Fruit fly (Drosophila melanogaster) whole organism, prepupa: ENCODE data around the gene dsf.
A peak's percentile ranks its signal among the peaks of the same experiment; 100 is the strongest.

Source experiments
- CG11294 ChIP-seq: fragments of 200-800 bp; sonication (Bioruptor generic); IDR thresholded peaks from 2 replicates; pipeline ENCODE4 v1.3.6; 2022; ENCODE audit warnings: missing biosample characterization, missing genetic modification characterization
- CG11762 ChIP-seq: fragments of 200-800 bp; sonication (Bioruptor generic); optimal IDR thresholded peaks from 3 replicates; lab custom pipeline; 2016; ENCODE audit warnings: missing biosample characterization, missing genetic modification characterization; ENCODE audit not compliant: insufficient read depth
- CG11902 ChIP-seq: fragments of 200-800 bp; sonication (Bioruptor generic); optimal IDR thresholded peaks from 3 replicates; lab custom pipeline; 2016; ENCODE audit warnings: missing biosample characterization, missing genetic modification characterization
- CG15336 ChIP-seq: fragments of 200-800 bp; sonication (Bioruptor generic); IDR thresholded peaks from 2 replicates; pipeline ENCODE4 v1.3.6; 2022; ENCODE audit warnings: missing biosample characterization, missing genetic modification characterization
- CG1621 ChIP-seq: fragments of 200-800 bp; sonication (Bioruptor generic); optimal IDR thresholded peaks from 3 replicates; lab custom pipeline; 2018; ENCODE audit warnings: missing biosample characterization, mild to moderate bottlenecking, missing genetic modification characterization
- CG16779 ChIP-seq: fragments of 200-800 bp; sonication (Bioruptor generic); optimal IDR thresholded peaks from 3 replicates; lab custom pipeline; 2017; ENCODE audit warnings: missing biosample characterization, mild to moderate bottlenecking, missing genetic modification characterization
- CG3032 ChIP-seq: fragments of 200-800 bp; optimal IDR thresholded peaks from 2 replicates; lab custom pipeline; 2019; ENCODE audit warnings: missing biosample characterization, mild to moderate bottlenecking, missing genetic modification characterization, moderate library complexity
- CG31627 ChIP-seq: fragments of 200-800 bp; sonication (Bioruptor generic); optimal IDR thresholded peaks from 3 replicates; lab custom pipeline; 2016; ENCODE audit warnings: missing biosample characterization, missing genetic modification characterization
- CG32006 ChIP-seq: fragments of 200-800 bp; sonication (Bioruptor generic); optimal IDR thresholded peaks from 3 replicates; lab custom pipeline; 2017; ENCODE audit warnings: missing biosample characterization, mild to moderate bottlenecking, missing genetic modification characterization
- CG34406 ChIP-seq: fragments of 200-800 bp; sonication (Bioruptor generic); optimal IDR thresholded peaks from 3 replicates; lab custom pipeline; 2016; ENCODE audit warnings: missing biosample characterization, missing genetic modification characterization
- CG3919 ChIP-seq: fragments of 200-800 bp; sonication (Bioruptor generic); optimal IDR thresholded peaks from 3 replicates; lab custom pipeline; 2016; ENCODE audit warnings: missing biosample characterization, missing genetic modification characterization
- CG4318 ChIP-seq: fragments of 200-800 bp; sonication (Bioruptor generic); optimal IDR thresholded peaks from 3 replicates; lab custom pipeline; 2017; ENCODE audit warnings: missing biosample characterization, mild to moderate bottlenecking, missing genetic modification characterization
- CG6163 ChIP-seq: fragments of 200-800 bp; sonication (Bioruptor generic); IDR thresholded peaks from 3 replicates; pipeline ENCODE4 v1.3.6; 2022; ENCODE audit warnings: missing biosample characterization, missing genetic modification characterization
- CG6792 ChIP-seq: fragments of 200-800 bp; sonication (Bioruptor generic); optimal IDR thresholded peaks from 3 replicates; lab custom pipeline; 2016; ENCODE audit warnings: missing biosample characterization, missing genetic modification characterization
- CG6808 ChIP-seq: fragments of 200-800 bp; sonication (Bioruptor generic); optimal IDR thresholded peaks from 3 replicates; lab custom pipeline; 2017; ENCODE audit warnings: missing biosample characterization, missing genetic modification characterization, mild to moderate bottlenecking, moderate library complexity, missing genetic modification reagents
- CG6854 ChIP-seq: fragments of 200-800 bp; sonication (Bioruptor generic); optimal IDR thresholded peaks from 2 replicates; lab custom pipeline; 2017; ENCODE audit warnings: missing biosample characterization, mild to moderate bottlenecking, missing genetic modification characterization
- CG8632 ChIP-seq: fragments of 200-800 bp; sonication (Bioruptor generic); optimal IDR thresholded peaks from 3 replicates; lab custom pipeline; 2016; ENCODE audit warnings: missing biosample characterization, missing genetic modification characterization
- CG9139 ChIP-seq: fragments of 200-800 bp; sonication (Bioruptor generic); optimal IDR thresholded peaks from 3 replicates; lab custom pipeline; 2017; ENCODE audit warnings: missing biosample characterization, mild to moderate bottlenecking, missing genetic modification characterization
- Eip78C ChIP-seq: fragments of 200-800 bp; sonication (Bioruptor generic); peaks from one replicate; lab custom pipeline; 2016; ENCODE audit warnings: missing biosample characterization, missing genetic modification characterization
- Ets96B ChIP-seq: fragments of 200-800 bp; optimal IDR thresholded peaks from 2 replicates; lab custom pipeline; 2019; ENCODE audit warnings: missing biosample characterization, mild to moderate bottlenecking, missing genetic modification characterization, moderate library complexity
- Gug ChIP-seq: fragments of 200-800 bp; sonication (Bioruptor generic); IDR thresholded peaks from 2 replicates; pipeline ENCODE4 v1.3.6; 2022; ENCODE audit warnings: missing biosample characterization, missing genetic modification characterization
- Hr38 ChIP-seq: sonication (Bioruptor generic); optimal IDR thresholded peaks from 2 replicates; lab custom pipeline; 2016; ENCODE audit warnings: missing biosample characterization, missing genetic modification characterization
- Hr39 ChIP-seq: fragments of 200-800 bp; sonication (Bioruptor generic); optimal IDR thresholded peaks from 2 replicates; lab custom pipeline; 2016; ENCODE audit warnings: missing biosample characterization, missing genetic modification characterization
- Hr4 ChIP-seq: fragments of 200-800 bp; sonication (Bioruptor generic); optimal IDR thresholded peaks from 3 replicates; lab custom pipeline; 2016; ENCODE audit warnings: missing biosample characterization, missing genetic modification characterization
- Lpt ChIP-seq: fragments of 200-800 bp; sonication (Bioruptor generic); optimal IDR thresholded peaks from 3 replicates; lab custom pipeline; 2016; ENCODE audit warnings: missing biosample characterization, missing genetic modification characterization
- Met ChIP-seq: fragments of 200-800 bp; sonication (Bioruptor generic); optimal IDR thresholded peaks from 3 replicates; lab custom pipeline; 2016; ENCODE audit warnings: missing biosample characterization, missing genetic modification characterization
- Smox ChIP-seq: fragments of 200-800 bp; sonication (Bioruptor generic); optimal IDR thresholded peaks from 3 replicates; lab custom pipeline; 2016; ENCODE audit warnings: missing biosample characterization, missing genetic modification characterization
- Sox102F ChIP-seq: fragments of 200-800 bp; sonication (Bioruptor generic); optimal IDR thresholded peaks from 2 replicates; lab custom pipeline; 2016; ENCODE audit warnings: missing biosample characterization, mild to moderate bottlenecking, missing genetic modification characterization
- Sox14 ChIP-seq: fragments of 200-800 bp; sonication (Bioruptor generic); optimal IDR thresholded peaks from 3 replicates; lab custom pipeline; 2016; ENCODE audit warnings: missing biosample characterization, missing genetic modification characterization
- Sox15 ChIP-seq: fragments of 200-800 bp; sonication (Bioruptor generic); optimal IDR thresholded peaks from 3 replicates; lab custom pipeline; 2016; ENCODE audit warnings: missing biosample characterization, missing genetic modification characterization
- achi ChIP-seq: fragments of 200-800 bp; sonication (Bioruptor generic); optimal IDR thresholded peaks from 3 replicates; lab custom pipeline; 2016; ENCODE audit warnings: missing biosample characterization, missing genetic modification characterization
- acj6 ChIP-seq: fragments of 200-800 bp; sonication (Bioruptor generic); optimal IDR thresholded peaks from 3 replicates; lab custom pipeline; 2016; ENCODE audit warnings: missing biosample characterization, missing genetic modification characterization
- cyc ChIP-seq: fragments of 200-800 bp; sonication (Bioruptor generic); optimal IDR thresholded peaks from 3 replicates; lab custom pipeline; 2016; ENCODE audit warnings: missing biosample characterization, missing genetic modification characterization
- dac ChIP-seq: fragments of 200-800 bp; sonication (Bioruptor generic); optimal IDR thresholded peaks from 2 replicates; lab custom pipeline; 2017; ENCODE audit warnings: missing biosample characterization, mild to moderate bottlenecking, missing genetic modification characterization
- eg ChIP-seq: fragments of 200-800 bp; sonication (Bioruptor generic); IDR thresholded peaks from 3 replicates; pipeline ENCODE4 v1.3.6; 2022; ENCODE audit warnings: missing biosample characterization, missing genetic modification characterization
- esn ChIP-seq: fragments of 200-800 bp; sonication (Bioruptor generic); optimal IDR thresholded peaks from 2 replicates; lab custom pipeline; 2016; ENCODE audit warnings: missing biosample characterization, mild to moderate bottlenecking, missing genetic modification characterization, moderate library complexity
- fd85E ChIP-seq: fragments of 200-800 bp; sonication (Bioruptor generic); optimal IDR thresholded peaks from 3 replicates; lab custom pipeline; 2016; ENCODE audit warnings: missing biosample characterization, missing genetic modification characterization
- fkh ChIP-seq: fragments of 200-800 bp; sonication (Bioruptor generic); optimal IDR thresholded peaks from 3 replicates; lab custom pipeline; 2017; ENCODE audit warnings: missing biosample characterization, mild to moderate bottlenecking, missing genetic modification characterization, moderate library complexity
- lz ChIP-seq: fragments of 200-800 bp; sonication (Bioruptor generic); optimal IDR thresholded peaks from 3 replicates; lab custom pipeline; 2016; ENCODE audit warnings: missing biosample characterization, missing genetic modification characterization
- net ChIP-seq: fragments of 200-800 bp; sonication (Bioruptor generic); optimal IDR thresholded peaks from 3 replicates; lab custom pipeline; 2016; ENCODE audit warnings: missing biosample characterization, missing genetic modification characterization
- salr ChIP-seq, 2 experiments: fragments of 200-800 bp; sonication (Bioruptor generic); optimal IDR thresholded peaks; 3 replicates each; lab custom pipeline; 2016 to 2018; ENCODE audit warnings: missing biosample characterization in 2 of 2, missing genetic modification characterization in 2 of 2, mild to moderate bottlenecking in 1 of 2
- spab ChIP-seq: fragments of 200-800 bp; sonication (Bioruptor generic); optimal IDR thresholded peaks from 2 replicates; lab custom pipeline; 2017; ENCODE audit warnings: missing biosample characterization, mild to moderate bottlenecking, missing genetic modification characterization, missing genetic modification reagents
- ss ChIP-seq, 2 experiments: fragments of 200-800 bp; sonication (Bioruptor generic); optimal IDR thresholded peaks; 2 replicates in 1 of 2; 3 replicates in 1 of 2; lab custom pipeline; 2017 to 2018; ENCODE audit warnings: mild to moderate bottlenecking in 2 of 2, missing biosample characterization in 2 of 2, missing genetic modification characterization in 2 of 2, moderate library complexity in 1 of 2
- svp ChIP-seq: fragments of 200-800 bp; sonication (Bioruptor generic); peaks from one replicate; lab custom pipeline; 2016; ENCODE audit warnings: missing biosample characterization, missing genetic modification characterization
- topi ChIP-seq: fragments of 200-800 bp; sonication (Bioruptor generic); optimal IDR thresholded peaks from 3 replicates; lab custom pipeline; 2016; ENCODE audit warnings: missing biosample characterization, missing genetic modification characterization
- vri ChIP-seq: fragments of 200-800 bp; sonication (Bioruptor generic); optimal IDR thresholded peaks from 3 replicates; lab custom pipeline; 2016; ENCODE audit warnings: missing biosample characterization, mild to moderate bottlenecking, missing genetic modification characterization

The dsf gene

DNA sequence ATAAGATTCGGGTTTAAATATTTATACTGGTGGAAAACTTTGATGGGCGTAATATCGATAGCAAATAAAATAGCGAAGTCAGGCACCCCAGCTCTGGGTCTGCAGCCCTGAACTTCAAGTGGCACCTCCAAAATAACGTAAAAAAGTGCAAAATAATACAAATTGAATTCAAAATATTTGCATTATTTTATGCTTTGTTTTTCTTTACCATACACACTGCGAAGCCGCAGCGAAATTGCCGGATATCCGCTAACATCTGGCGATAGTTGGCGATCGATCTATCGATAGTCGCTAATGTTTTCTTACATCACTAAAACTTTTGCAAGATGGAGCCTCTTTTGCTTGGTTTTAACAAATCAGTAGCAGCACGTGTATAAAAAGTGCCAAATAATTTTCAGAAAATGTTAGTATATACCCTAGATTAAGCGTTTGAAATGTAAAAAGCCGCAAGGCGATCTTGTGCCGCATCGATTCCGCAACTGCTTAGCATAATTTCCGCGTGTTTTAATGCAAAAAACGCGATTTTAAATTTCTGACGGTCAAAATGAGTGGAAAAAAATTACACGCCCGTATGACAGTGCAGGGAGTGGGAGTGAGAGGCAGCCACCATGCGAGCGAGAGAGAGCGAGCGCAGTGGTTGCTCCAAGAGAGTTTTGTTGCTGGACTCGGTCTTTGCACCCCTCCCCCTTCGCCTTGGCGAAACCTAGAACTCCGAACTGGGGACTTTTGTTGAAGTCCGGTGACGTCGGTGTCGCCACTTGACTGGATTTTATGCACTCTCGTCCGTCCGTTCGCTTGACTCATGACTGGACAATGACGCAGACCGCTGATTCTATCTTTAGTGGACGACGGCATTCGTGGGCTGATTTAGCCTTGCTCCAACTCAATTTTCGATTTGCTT is 55.9 kb downstream of the dsf start, which contains the start of gene eIF4A (continued):
- TF ChIP-seq Sox15 (GFP tag; lab: Kevin White, UChicago) (no peak), Smox (GFP tag; lab: Kevin White, UChicago) (no peak), ss (GFP tag; optimal IDR thresholded peaks at IDR 0.05; lab: Kevin White, UChicago) (peak in 1 of 2 experiments; percentile 12), fkh (GFP tag; lab: Kevin White, UChicago) (peak; percentile 93), Hr38 (GFP tag; lab: Kevin White, UChicago) (no peak), CG31627 (peak; percentile 0), CG6808 (GFP tag; lab: Kevin White, UChicago) (peak; percentile 28), CG32006 (GFP tag; lab: Kevin White, UChicago) (no peak), CG4318 (GFP tag; lab: Kevin White, UChicago) (no peak)

DNA sequence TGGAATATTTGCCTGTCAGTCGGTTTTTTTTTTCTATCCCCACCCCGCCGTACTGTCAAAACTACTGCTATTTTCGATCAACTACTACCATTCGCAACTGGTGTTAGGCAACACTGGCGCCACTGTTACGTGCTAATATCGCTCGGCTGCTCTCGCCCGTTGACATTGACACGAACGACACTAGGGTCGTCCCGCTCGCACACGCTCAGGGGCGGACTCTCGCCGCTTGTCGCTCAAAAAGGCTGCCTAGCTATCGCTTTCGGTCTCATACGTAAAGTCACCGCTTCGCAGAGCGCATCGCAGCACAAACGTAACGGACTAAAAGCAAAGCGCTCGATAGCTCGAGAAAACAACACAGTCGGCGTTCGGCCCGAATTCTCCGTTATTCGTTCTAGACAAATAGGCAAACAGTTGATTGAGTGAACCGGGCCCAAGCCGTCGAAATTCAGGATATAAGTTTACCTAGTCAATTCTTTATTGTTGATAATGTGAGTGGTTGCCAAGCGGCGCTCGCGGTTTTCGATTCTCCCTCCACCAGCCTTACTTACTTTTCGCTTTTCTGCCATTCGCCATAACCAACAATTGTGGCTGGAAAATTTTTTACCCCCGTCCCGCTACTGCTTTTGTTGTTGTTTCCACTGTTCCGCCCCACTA is 56.7 kb downstream of the dsf start:
- TF ChIP-seq Sox15 (GFP tag; lab: Kevin White, UChicago) (no peak), Sox102F (no peak), spab (GFP tag; lab: Kevin White, UChicago) (no peak), Hr38 (GFP tag; lab: Kevin White, UChicago) (no peak), cyc (GFP tag; lab: Kevin White, UChicago) (peak; percentile 34), CG1621 (tag; lab: Kevin White, UChicago) (peak; percentile 88), CG6808 (GFP tag; lab: Kevin White, UChicago) (peak; percentile 28), CG3032 (tag; lab: Kevin White, UChicago) (no peak), vri (GFP tag; lab: Kevin White, UChicago) (peak; percentile 92), CG31627 (no peak), CG3919 (peak; percentile 57), CG11762 (GFP tag; lab: Kevin White, UChicago) (no peak), CG8632 (GFP tag; lab: Kevin White, UChicago) (no peak), fd85E (GFP tag; lab: Kevin White, UChicago) (no peak), Eip78C (peak; percentile 86), svp (peak; percentile 92), CG16779 (tag; lab: Kevin White, UChicago) (peak; percentile 24), Sox14 (peak; percentile 51), lz (peak; percentile 45), fkh (GFP tag; lab: Kevin White, UChicago) (peak; percentile 72), CG9139 (GFP tag; lab: Kevin White, UChicago) (peak; percentile 28), Hr39 (GFP tag; lab: Kevin White, UChicago) (peak; percentile 21), topi (peak; percentile 35), Hr4 (GFP tag; lab: Kevin White, UChicago) (peak; percentile 14), Gug (GFP tag; lab: Robert Waterston, UW) (no peak), dac (GFP tag; lab: Kevin White, UChicago) (no peak), Lpt (peak; percentile 2), Smox (GFP tag; lab: Kevin White, UChicago) (peak; percentile 22), esn (peak; percentile 27), CG11294 (GFP tag; lab: Robert Waterston, UW) (no peak), CG6792 (peak; percentile 2), achi (GFP tag; lab: Kevin White, UChicago) (peak; percentile 95), CG15336 (GFP tag; lab: Robert Waterston, UW) (no peak), salr (GFP tag; optimal IDR thresholded peaks at IDR 0.05; lab: Kevin White, UChicago) (peak in 1 of 2 experiments; percentile 16), CG6854 (peak; percentile 50), CG6163 (GFP tag; lab: Robert Waterston, UW) (no peak), eg (no peak), Met (peak; percentile 22), CG32006 (GFP tag; lab: Kevin White, UChicago) (peak; percentile 16), acj6 (GFP tag; lab: Kevin White, UChicago) (no peak), net (peak; percentile 32), CG11902 (GFP tag; lab: Kevin White, UChicago) (peak; percentile 53), CG34406 (GFP tag; lab: Kevin White, UChicago) (no peak), Ets96B (tag; lab: Kevin White, UChicago) (peak; percentile 29)
